Worm (Caenorhabditis elegans) whole organism, early embryonic: ENCODE data around the gene srp-6.

Source experiments
- B0310.2 ChIP-seq: sonication (generic microtip); optimal IDR thresholded peaks from 2 replicates; lab custom pipeline; 2016; ENCODE audit warnings: mild to moderate bottlenecking, missing genetic modification characterization, missing compliant biosample characterization
- ama-1 ChIP-seq: fragments of 150-350 bp; optimal IDR thresholded peaks from 2 replicates; lab custom pipeline; 2014
- ceh-13 ChIP-seq: fragments of 200-800 bp; sonication (Bioruptor generic); optimal IDR thresholded peaks from 2 replicates; lab custom pipeline; 2018; ENCODE audit warnings: mild to moderate bottlenecking, missing genetic modification characterization, missing compliant biosample characterization
- flt-1 ChIP-seq: fragments of 200-800 bp; sonication (Bioruptor generic); IDR thresholded peaks from 2 replicates; pipeline ENCODE4 v1.3.6; 2022; ENCODE audit warnings: missing genetic modification characterization, missing compliant biosample characterization
- hmbx-1 ChIP-seq: sonication (generic microtip); optimal IDR thresholded peaks from 2 replicates; lab custom pipeline; 2016; ENCODE audit warnings: mild to moderate bottlenecking, missing genetic modification characterization, missing compliant biosample characterization
- hmg-4 ChIP-seq: fragments of 200-800 bp; sonication (Bioruptor generic); optimal IDR thresholded peaks from 2 replicates; lab custom pipeline; 2018; ENCODE audit warnings: mild to moderate bottlenecking, missing genetic modification characterization, missing compliant biosample characterization
- pes-1 ChIP-seq: fragments of 200-800 bp; sonication (Bioruptor generic); IDR thresholded peaks from 2 replicates; pipeline ENCODE4 v1.3.6; 2022; ENCODE audit warnings: missing genetic modification reagents, missing genetic modification characterization, missing compliant biosample characterization
- scrt-1 ChIP-seq: fragments of 200-800 bp; sonication (Bioruptor generic); IDR thresholded peaks from 2 replicates; pipeline ENCODE4 v1.3.6; 2022; ENCODE audit warnings: missing genetic modification characterization, missing compliant biosample characterization
- sea-1 ChIP-seq: fragments of 200-800 bp; sonication (Bioruptor generic); conservative IDR thresholded peaks from 2 replicates; pipeline ENCODE4 v1.3.6; 2022; ENCODE audit warnings: missing genetic modification characterization, missing compliant biosample characterization
- tra-4 ChIP-seq: sonication (generic microtip); optimal IDR thresholded peaks from 2 replicates; lab custom pipeline; 2017; ENCODE audit warnings: missing genetic modification characterization, missing compliant biosample characterization

DNA sequence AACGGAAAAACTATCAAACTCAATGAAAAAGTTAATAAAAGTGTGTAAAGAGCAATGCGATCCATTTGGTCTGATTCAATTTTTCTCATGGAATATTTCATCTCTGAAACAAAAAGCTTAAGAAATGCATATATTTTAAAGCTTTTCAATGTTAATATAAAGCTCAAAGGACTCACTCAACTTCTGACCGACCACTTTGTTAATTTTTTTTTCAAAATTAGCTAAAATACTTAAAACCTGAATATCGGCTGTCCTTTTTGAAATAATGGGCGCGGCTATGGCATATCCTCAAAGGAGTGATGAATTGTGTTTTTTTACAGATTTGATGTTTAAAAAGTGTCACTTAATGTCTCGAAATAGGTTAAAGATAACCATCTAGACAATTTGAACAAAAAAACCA, 3.9 kb upstream of the srp-6 start, which contains the start of gene C02H6.1:
- TF ChIP-seq ceh-13 (GFP tag; lab: Kevin White, UChicago): no peak
- no peak for TF ChIP-seq pes-1 (GFP tag; lab: Robert Waterston, UW)
- TF ChIP-seq ama-1 (lab: Kevin White, UChicago): no peak
- no peak for TF ChIP-seq tra-4 (tag; lab: Kevin White, UChicago)
- TF ChIP-seq hmg-4 (GFP tag; lab: Kevin White, UChicago): no peak
- no peak for TF ChIP-seq flt-1
- no peak for TF ChIP-seq sea-1 (GFP tag; lab: Robert Waterston, UW)
- TF ChIP-seq scrt-1 (GFP tag; lab: Robert Waterston, UW): no peak
- no peak for TF ChIP-seq hmbx-1 (tag; lab: Kevin White, UChicago)
- TF ChIP-seq B0310.2: no peak
